Fruit fly (Drosophila melanogaster) whole organism, wandering third instar larva: Measurements from ENCODE around the gene Lamtor5.

Experiments
- Abd-B ChIP-seq: fragments of >200 bp; optimal IDR thresholded peaks from 2 replicates; lab custom pipeline; 2017; ENCODE audit warnings: missing biosample characterization, missing genetic modification characterization
- CG32264 ChIP-seq: fragments of 200-800 bp; sonication (Bioruptor generic); optimal IDR thresholded peaks from 2 replicates; lab custom pipeline; 2016; ENCODE audit warnings: missing biosample characterization, missing genetic modification characterization
- CG9705 ChIP-seq: fragments of 200-800 bp; sonication (Bioruptor generic); optimal IDR thresholded peaks from 2 replicates; lab custom pipeline; 2018; ENCODE audit warnings: missing biosample characterization, mild to moderate bottlenecking, missing genetic modification characterization
- CrebA ChIP-seq: fragments of 200-800 bp; sonication (Bioruptor generic); optimal IDR thresholded peaks from 2 replicates; lab custom pipeline; 2016; ENCODE audit warnings: missing biosample characterization, mild to moderate bottlenecking, missing genetic modification characterization, borderline replicate concordance
- Dfd ChIP-seq: fragments of >200 bp; optimal IDR thresholded peaks from 2 replicates; lab custom pipeline; 2017; ENCODE audit warnings: missing biosample characterization, missing genetic modification characterization
- GATAd ChIP-seq: sonication (Bioruptor generic); optimal IDR thresholded peaks from 2 replicates; lab custom pipeline; 2016; ENCODE audit warnings: missing biosample characterization, missing genetic modification characterization
- HLH106 ChIP-seq: fragments of 200-800 bp; optimal IDR thresholded peaks from 3 replicates; lab custom pipeline; 2019; ENCODE audit warnings: missing biosample characterization, mild to moderate bottlenecking, missing genetic modification characterization, moderate library complexity
- Hr83 ChIP-seq: fragments of 200-300 bp; sonication (Bioruptor generic); optimal IDR thresholded peaks from 2 replicates; lab custom pipeline; 2016; ENCODE audit warnings: missing biosample characterization, mild to moderate bottlenecking, missing genetic modification characterization, moderate library complexity; ENCODE audit not compliant: poor library complexity, severe bottlenecking
- OdsH ChIP-seq: fragments of 200-800 bp; sonication (Bioruptor generic); optimal IDR thresholded peaks from 2 replicates; lab custom pipeline; 2016; ENCODE audit warnings: missing biosample characterization, mild to moderate bottlenecking, missing genetic modification characterization
- Rel ChIP-seq, 2 experiments: fragments of 200-800 bp; sonication (Bioruptor generic) in 1 of 2; optimal IDR thresholded peaks; 2 replicates in 1 of 2; 3 replicates in 1 of 2; lab custom pipeline; 2016 to 2019; ENCODE audit warnings: mild to moderate bottlenecking in 2 of 2, missing biosample characterization in 2 of 2, missing genetic modification characterization in 2 of 2, moderate library complexity in 1 of 2
- Sp1 ChIP-seq: fragments of 200-800 bp; sonication (Bioruptor generic); optimal IDR thresholded peaks from 3 replicates; lab custom pipeline; 2019; ENCODE audit warnings: missing biosample characterization, mild to moderate bottlenecking, missing genetic modification characterization, moderate library complexity
- Vsx2 ChIP-seq: fragments of 200-300, 225-300 bp; sonication (Bioruptor generic); optimal IDR thresholded peaks from 2 replicates; lab custom pipeline; 2018; ENCODE audit warnings: missing biosample characterization, missing genetic modification characterization; ENCODE audit not compliant: partially characterized antibody
- br ChIP-seq: fragments of 200-800 bp; sonication (Bioruptor generic); optimal IDR thresholded peaks from 2 replicates; lab custom pipeline; 2016; ENCODE audit warnings: missing biosample characterization, missing genetic modification characterization
- dl ChIP-seq, 2 experiments: fragments of 175-275, 200-275 bp in 1 of 2; fragments of 200-275 bp in 1 of 2; sonication (Bioruptor generic); optimal IDR thresholded peaks; lab custom pipeline; 2018; ENCODE audit warnings: mild to moderate bottlenecking in 2 of 2, missing biosample characterization in 2 of 2, missing genetic modification characterization in 2 of 2, moderate library complexity in 2 of 2; ENCODE audit not compliant: partially characterized antibody in 2 of 2, insufficient read depth in 1 of 2
- dmrt93B ChIP-seq: fragments of 200-800 bp; sonication (Bioruptor generic); optimal IDR thresholded peaks from 2 replicates; lab custom pipeline; 2018; ENCODE audit warnings: missing biosample characterization, mild to moderate bottlenecking, missing genetic modification characterization
- ey ChIP-seq: fragments of 200-800 bp; sonication (Bioruptor generic); optimal IDR thresholded peaks from 2 replicates; lab custom pipeline; 2016; ENCODE audit warnings: missing biosample characterization, missing genetic modification characterization
- foxo ChIP-seq, 2 experiments: fragments of 200-800 bp; sonication (Bioruptor generic); optimal IDR thresholded peaks; 2 replicates in 1 of 2; 3 replicates in 1 of 2; lab custom pipeline; 2016 to 2017; ENCODE audit warnings: missing biosample characterization in 2 of 2, missing genetic modification characterization in 2 of 2
- fru ChIP-seq: fragments of 200-800 bp; sonication (Bioruptor generic); optimal IDR thresholded peaks from 3 replicates; lab custom pipeline; 2016; ENCODE audit warnings: missing biosample characterization, mild to moderate bottlenecking, missing genetic modification characterization
- h ChIP-seq: fragments of 200-800 bp; sonication (Bioruptor generic); optimal IDR thresholded peaks from 3 replicates; lab custom pipeline; 2016; ENCODE audit warnings: missing biosample characterization, mild to moderate bottlenecking, missing genetic modification characterization
- lola ChIP-seq: fragments of >200 bp; optimal IDR thresholded peaks from 2 replicates; lab custom pipeline; 2017; ENCODE audit warnings: missing biosample characterization, missing genetic modification characterization
- pan ChIP-seq: fragments of >200 bp; optimal IDR thresholded peaks from 2 replicates; lab custom pipeline; 2017
- psq ChIP-seq: fragments of 200-800 bp; sonication (Bioruptor generic); optimal IDR thresholded peaks from 3 replicates; lab custom pipeline; 2017; ENCODE audit warnings: missing biosample characterization, mild to moderate bottlenecking, missing genetic modification characterization, moderate library complexity
- rgr ChIP-seq: fragments of 200-800 bp; sonication (Bioruptor generic); optimal IDR thresholded peaks from 3 replicates; lab custom pipeline; 2016; ENCODE audit warnings: missing biosample characterization, mild to moderate bottlenecking, missing genetic modification characterization
- sage ChIP-seq: fragments of 200-800 bp; sonication (Bioruptor generic); optimal IDR thresholded peaks from 2 replicates; lab custom pipeline; 2016; ENCODE audit warnings: missing biosample characterization, mild to moderate bottlenecking, missing genetic modification characterization
- sv ChIP-seq: fragments of 200-800 bp; sonication (Bioruptor generic); optimal IDR thresholded peaks from 3 replicates; lab custom pipeline; 2016; ENCODE audit warnings: missing biosample characterization, missing genetic modification characterization
- tai ChIP-seq: sonication (Bioruptor generic); optimal IDR thresholded peaks from 2 replicates; lab custom pipeline; 2016; ENCODE audit warnings: missing biosample characterization, missing genetic modification characterization
- usp ChIP-seq: fragments of >200 bp; optimal IDR thresholded peaks from 2 replicates; lab custom pipeline; 2017; ENCODE audit warnings: missing biosample characterization, missing genetic modification characterization
- woc ChIP-seq: sonication (Bioruptor generic); optimal IDR thresholded peaks from 2 replicates; lab custom pipeline; 2016; ENCODE audit warnings: missing biosample characterization, mild to moderate bottlenecking, missing genetic modification characterization

The Lamtor5 gene

DNA sequence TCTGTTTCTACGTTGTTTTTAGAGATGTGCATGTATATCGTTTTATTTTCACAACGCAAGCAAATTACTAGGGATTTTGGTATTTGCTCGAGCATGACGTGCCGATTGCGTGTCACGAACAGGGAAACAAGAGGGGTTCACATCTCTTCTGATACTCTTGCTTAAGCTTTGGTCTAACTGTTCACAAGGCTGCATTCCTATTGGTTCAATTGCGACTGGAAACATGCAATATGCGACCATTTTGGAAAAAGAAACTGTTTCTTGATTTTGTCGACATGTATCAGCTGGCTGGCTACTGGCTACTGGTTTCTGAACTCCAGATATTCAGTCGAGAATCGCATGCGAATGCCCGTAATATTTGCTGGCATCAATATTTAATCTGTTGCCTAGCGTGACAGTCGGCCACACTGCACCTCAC is 21.4 kb upstream of the Lamtor5 start, which contains the start of gene Coa8 (continued):
- TF ChIP-seq dmrt93B (GFP tag; lab: Kevin White, UChicago) (no peak), CrebA (GFP tag; lab: Kevin White, UChicago) (no peak), dl (GFP tag; optimal IDR thresholded peaks at IDR 0.05; lab: Kevin White, UChicago; ENCODE audit: insufficient read depth in 1 of 2, partially characterized antibody in 2 of 2) (no peak), psq (GFP tag; lab: Kevin White, UChicago) (no peak)
- TF ChIP-seq, all 38 proteins: peak for 10

dm6 chrX:1879606-1880110 is 20.9 kb upstream of the Lamtor5 start, which contains the start of gene CG14818:
Gene CG14818, minus strand, starts transcription at chrX:1879774.
- TF ChIP-seq GATAd (GFP tag; lab: Kevin White, UChicago) (no peak), Rel (GFP tag; optimal IDR thresholded peaks at IDR 0.05; lab: Kevin White, UChicago) (no peak), Rel (tag; optimal IDR thresholded peaks at IDR 0.05; lab: Kevin White, UChicago) (peak; percentile 58), h (GFP tag; lab: Kevin White, UChicago) (peak; percentile 66), sv (GFP tag; lab: Kevin White, UChicago) (peak; percentile 47), ey (GFP tag; lab: Kevin White, UChicago) (peak; percentile 59), foxo (GFP tag; optimal IDR thresholded peaks at IDR 0.05; lab: Kevin White, UChicago) (peak in 1 of 2 experiments; percentile 67), Sp1 (GFP tag; lab: Kevin White, UChicago) (peak; percentile 56), CG9705 (GFP tag; lab: Kevin White, UChicago) (peak; percentile 45), br (GFP tag; lab: Kevin White, UChicago) (peak; percentile 30), dl (GFP tag; optimal IDR thresholded peaks at IDR 0.05; lab: Kevin White, UChicago; ENCODE audit: insufficient read depth in 1 of 2, partially characterized antibody in 2 of 2) (no peak), Dfd (GFP tag; lab: Kevin White, UChicago) (no peak), fru (GFP tag; lab: Kevin White, UChicago) (peak; percentile 46), psq (GFP tag; lab: Kevin White, UChicago) (peak; percentile 15), OdsH (GFP tag; lab: Kevin White, UChicago) (peak; percentile 14), usp (GFP tag; lab: Kevin White, UChicago) (no peak), CG32264 (GFP tag; lab: Kevin White, UChicago) (no peak), HLH106 (tag; lab: Kevin White, UChicago) (peak; percentile 61), rgr (GFP tag; lab: Kevin White, UChicago) (peak; percentile 66), woc (GFP tag; lab: Kevin White, UChicago) (no peak)

dm6 chrX:1877107-1877736 is 18.5 kb upstream of the Lamtor5 start, which contains the start of the genes CG14817 and CG14805:
Gene CG14817, minus strand, starts transcription at chrX:1877270.
Gene CG14805, plus strand, starts transcription at chrX:1877317.
- TF ChIP-seq CG32264 (GFP tag; lab: Kevin White, UChicago) (no peak), Abd-B (no peak), lola (no peak), OdsH (GFP tag; lab: Kevin White, UChicago) (peak; percentile 55), Hr83 (GFP tag; lab: Kevin White, UChicago) (peak; percentile 15), pan (lab: Kevin White, UChicago) (no peak), usp (GFP tag; lab: Kevin White, UChicago) (no peak), tai (GFP tag; lab: Kevin White, UChicago) (no peak), dmrt93B (GFP tag; lab: Kevin White, UChicago) (no peak), dl (GFP tag; optimal IDR thresholded peaks at IDR 0.05; lab: Kevin White, UChicago; ENCODE audit: insufficient read depth in 1 of 2, partially characterized antibody in 2 of 2) (no peak), h (GFP tag; lab: Kevin White, UChicago) (no peak), Sp1 (GFP tag; lab: Kevin White, UChicago) (peak; percentile 82), sage (GFP tag; lab: Kevin White, UChicago) (no peak), CrebA (GFP tag; lab: Kevin White, UChicago) (no peak), CG9705 (GFP tag; lab: Kevin White, UChicago) (peak; percentile 66), rgr (GFP tag; lab: Kevin White, UChicago) (peak; percentile 82), Rel (GFP tag; optimal IDR thresholded peaks at IDR 0.05; lab: Kevin White, UChicago) (peak; percentile 23), Rel (tag; optimal IDR thresholded peaks at IDR 0.05; lab: Kevin White, UChicago) (peak; percentile 62), GATAd (GFP tag; lab: Kevin White, UChicago) (no peak), fru (GFP tag; lab: Kevin White, UChicago) (no peak), foxo (GFP tag; optimal IDR thresholded peaks at IDR 0.05; lab: Kevin White, UChicago) (peak in 1 of 2 experiments; percentile 39), HLH106 (tag; lab: Kevin White, UChicago) (peak; percentile 61), Vsx2 (GFP tag; lab: Kevin White, UChicago) (no peak)
